Fruit fly (Drosophila melanogaster) whole organism, embryonic: Measurements from ENCODE around the gene CG17364.

Source experiments
- Asciz ChIP-seq: fragments of 200-800 bp; sonication (Bioruptor generic); optimal IDR thresholded peaks from 2 replicates; lab custom pipeline; 2017; ENCODE audit warnings: missing biosample characterization, mild to moderate bottlenecking, missing genetic modification characterization, missing genetic modification reagents
- Atf3 ChIP-seq: fragments of 200-800 bp; sonication (Bioruptor generic); optimal IDR thresholded peaks from 3 replicates; lab custom pipeline; 2016; ENCODE audit warnings: missing biosample characterization, missing genetic modification characterization
- B-H2 ChIP-seq: fragments of 200-800 bp; sonication (Bioruptor generic); optimal IDR thresholded peaks from 2 replicates; lab custom pipeline; 2018; ENCODE audit warnings: missing biosample characterization, mild to moderate bottlenecking, missing genetic modification characterization
- Bdp1 ChIP-seq: fragments of 200-800 bp; sonication (Bioruptor generic); optimal IDR thresholded peaks from 3 replicates; lab custom pipeline; 2016; ENCODE audit warnings: missing biosample characterization, missing genetic modification characterization
- Bteb2 ChIP-seq: fragments of 200-800 bp; sonication (Bioruptor generic); optimal IDR thresholded peaks from 2 replicates; lab custom pipeline; 2016; ENCODE audit warnings: missing biosample characterization, missing genetic modification characterization
- CG10209 ChIP-seq: fragments of 200-800 bp; sonication (Bioruptor generic); optimal IDR thresholded peaks from 3 replicates; lab custom pipeline; 2017; ENCODE audit warnings: missing biosample characterization, mild to moderate bottlenecking, missing genetic modification characterization, missing genetic modification reagents
- CG1024 ChIP-seq: fragments of 200-800 bp; sonication (Bioruptor generic); IDR thresholded peaks from 2 replicates; pipeline ENCODE4 v1.3.6; 2022; ENCODE audit warnings: missing biosample characterization, missing genetic modification characterization
- CG10431 ChIP-seq: fragments of 200-800 bp; sonication (Bioruptor generic); optimal IDR thresholded peaks from 3 replicates; lab custom pipeline; 2018; ENCODE audit warnings: missing biosample characterization, mild to moderate bottlenecking, missing genetic modification characterization
- CG10979 ChIP-seq: fragments of 200-800 bp; sonication (Bioruptor generic); optimal IDR thresholded peaks from 2 replicates; lab custom pipeline; 2018; ENCODE audit warnings: missing biosample characterization, mild to moderate bottlenecking, missing genetic modification characterization, moderate library complexity
- CG11093 ChIP-seq: fragments of 200-800 bp; sonication (Bioruptor generic); IDR thresholded peaks from 3 replicates; pipeline ENCODE4 v1.3.6; 2022; ENCODE audit warnings: missing biosample characterization, missing genetic modification characterization
- CG11456 ChIP-seq: fragments of 200-800 bp; sonication (Bioruptor generic); IDR thresholded peaks from 3 replicates; pipeline ENCODE4 v1.3.6; 2022; ENCODE audit warnings: missing biosample characterization, missing genetic modification characterization
- CG11695 ChIP-seq: fragments of 200-800 bp; sonication (Bioruptor generic); IDR thresholded peaks from 3 replicates; pipeline ENCODE4 v1.3.6; 2022; ENCODE audit warnings: missing biosample characterization, missing genetic modification characterization
- CG12155 ChIP-seq: fragments of 200-800 bp; sonication (Bioruptor generic); optimal IDR thresholded peaks from 3 replicates; lab custom pipeline; 2016; ENCODE audit warnings: missing biosample characterization, missing genetic modification characterization
- CG13287 ChIP-seq: fragments of 200-800 bp; sonication (Bioruptor generic); IDR thresholded peaks from 2 replicates; pipeline ENCODE4 v1.3.6; 2022; ENCODE audit warnings: missing biosample characterization, missing genetic modification characterization; ENCODE audit not compliant: partially characterized antibody
- CG17328 ChIP-seq: fragments of 200-800 bp; sonication (Bioruptor generic); IDR thresholded peaks from 2 replicates; pipeline ENCODE4 v1.3.6; 2022; ENCODE audit warnings: missing biosample characterization, missing genetic modification characterization
- CG2120 ChIP-seq: fragments of 200-800 bp; sonication (Bioruptor generic); optimal IDR thresholded peaks from 3 replicates; lab custom pipeline; 2016; ENCODE audit warnings: missing biosample characterization, missing genetic modification characterization
- CG2199 ChIP-seq: fragments of 200-800 bp; sonication (Bioruptor generic); IDR thresholded peaks from 3 replicates; pipeline ENCODE4 v1.3.6; 2022; ENCODE audit warnings: missing biosample characterization, missing genetic modification characterization
- CG34224 ChIP-seq: fragments of 200-800 bp; sonication (Bioruptor generic); IDR thresholded peaks from 3 replicates; pipeline ENCODE4 v1.3.6; 2022; ENCODE audit warnings: missing biosample characterization, missing genetic modification characterization; ENCODE audit not compliant: partially characterized antibody
- CG6654 ChIP-seq: fragments of 200-800 bp; sonication (Bioruptor generic); optimal IDR thresholded peaks from 2 replicates; lab custom pipeline; 2017; ENCODE audit warnings: missing biosample characterization, mild to moderate bottlenecking, missing genetic modification characterization
- CG8281 ChIP-seq: fragments of 200-800 bp; sonication (Bioruptor generic); optimal IDR thresholded peaks from 2 replicates; lab custom pipeline; 2018; ENCODE audit warnings: missing biosample characterization, mild to moderate bottlenecking, missing genetic modification characterization, moderate library complexity
- CG8765 ChIP-seq: fragments of 200-800 bp; sonication (Bioruptor generic); IDR thresholded peaks from 2 replicates; pipeline ENCODE4 v1.3.6; 2022; ENCODE audit warnings: missing biosample characterization, missing genetic modification characterization
- CHES-1-like ChIP-seq: fragments of 200-800 bp; sonication (Bioruptor generic); optimal IDR thresholded peaks from 2 replicates; lab custom pipeline; 2016; ENCODE audit warnings: missing biosample characterization, missing genetic modification characterization
- Chrac-16 ChIP-seq: fragments of 200-800 bp; sonication (Bioruptor generic); optimal IDR thresholded peaks from 3 replicates; lab custom pipeline; 2016; ENCODE audit warnings: missing biosample characterization, missing genetic modification characterization
- Deaf1 ChIP-seq: fragments of 200-800 bp; optimal IDR thresholded peaks from 3 replicates; lab custom pipeline; 2019; ENCODE audit warnings: missing biosample characterization, mild to moderate bottlenecking, missing genetic modification characterization, moderate library complexity
- Dip3 ChIP-seq: fragments of 200-800 bp; sonication (Bioruptor generic); optimal IDR thresholded peaks from 3 replicates; lab custom pipeline; 2016; ENCODE audit warnings: missing biosample characterization, missing genetic modification characterization
- Doc3 ChIP-seq: fragments of 200-800 bp; sonication (Bioruptor generic); IDR thresholded peaks from 3 replicates; pipeline ENCODE4 v1.3.6; 2022; ENCODE audit warnings: missing biosample characterization, missing genetic modification characterization; ENCODE audit not compliant: partially characterized antibody
- Dp ChIP-seq: fragments of 200-800 bp; sonication (Bioruptor generic); optimal IDR thresholded peaks from 2 replicates; lab custom pipeline; 2018; ENCODE audit warnings: missing biosample characterization, mild to moderate bottlenecking, missing genetic modification characterization, moderate library complexity
- Ets97D ChIP-seq: fragments of 200-800 bp; sonication (Bioruptor generic); optimal IDR thresholded peaks from 3 replicates; lab custom pipeline; 2016; ENCODE audit warnings: missing biosample characterization, missing genetic modification characterization
- H2.0 ChIP-seq: fragments of 200-800 bp; sonication (Bioruptor generic); IDR thresholded peaks from 2 replicates; pipeline ENCODE4 v1.3.6; 2022; ENCODE audit warnings: missing biosample characterization, missing genetic modification characterization
- HmgD ChIP-seq: fragments of 200-800 bp; sonication (Bioruptor generic); optimal IDR thresholded peaks from 3 replicates; lab custom pipeline; 2016; ENCODE audit warnings: missing biosample characterization, missing genetic modification characterization
- Hsf ChIP-seq: fragments of 200-800 bp; sonication (Bioruptor generic); optimal IDR thresholded peaks from 3 replicates; lab custom pipeline; 2016; ENCODE audit warnings: missing biosample characterization, missing genetic modification characterization
- Kr ChIP-seq: fragments of 200-800 bp; sonication (Bioruptor generic); optimal IDR thresholded peaks from 2 replicates; lab custom pipeline; 2017; ENCODE audit warnings: missing biosample characterization, mild to moderate bottlenecking, missing genetic modification characterization
- MESR4 ChIP-seq: fragments of 200-800 bp; sonication (Bioruptor generic); optimal IDR thresholded peaks from 2 replicates; lab custom pipeline; 2018; ENCODE audit warnings: missing biosample characterization, mild to moderate bottlenecking, missing genetic modification characterization, moderate library complexity
- Mes4 ChIP-seq: fragments of 200-800 bp; sonication (Bioruptor generic); optimal IDR thresholded peaks from 2 replicates; lab custom pipeline; 2016; ENCODE audit warnings: missing biosample characterization, missing genetic modification characterization
- NFAT ChIP-seq: fragments of 200-800 bp; sonication (Bioruptor generic); IDR thresholded peaks from 2 replicates; pipeline ENCODE4 v1.3.6; 2022; ENCODE audit warnings: missing biosample characterization, missing genetic modification characterization
- Neu2 ChIP-seq: fragments of 200-800 bp; sonication (Bioruptor generic); optimal IDR thresholded peaks from 3 replicates; lab custom pipeline; 2016; ENCODE audit warnings: missing biosample characterization, missing genetic modification characterization, borderline replicate concordance
- Pdp1 ChIP-seq, 2 experiments: fragments of 200-800 bp; sonication (Bioruptor generic); optimal IDR thresholded peaks; 3 replicates each; lab custom pipeline; 2016; ENCODE audit warnings: missing biosample characterization in 2 of 2, missing genetic modification characterization in 2 of 2, mild to moderate bottlenecking in 1 of 2, moderate library complexity in 1 of 2
- TFAM ChIP-seq: fragments of 200-800 bp; sonication (Bioruptor generic); optimal IDR thresholded peaks from 2 replicates; lab custom pipeline; 2017; ENCODE audit warnings: missing biosample characterization, missing genetic modification characterization, inconsistent platforms
- al ChIP-seq: fragments of 200-800 bp; sonication (Bioruptor generic); IDR thresholded peaks from 2 replicates; pipeline ENCODE4 v1.3.6; 2022; ENCODE audit warnings: missing biosample characterization, missing genetic modification characterization
- cato ChIP-seq: fragments of 200-800 bp; sonication (Bioruptor generic); optimal IDR thresholded peaks from 2 replicates; lab custom pipeline; 2016; ENCODE audit warnings: missing biosample characterization, missing genetic modification characterization, borderline replicate concordance
- dpn ChIP-seq, 2 experiments: fragments of 200-800 bp; sonication (Bioruptor generic); optimal IDR thresholded peaks; 3 replicates each; lab custom pipeline; 2016; ENCODE audit warnings: missing biosample characterization in 2 of 2, missing genetic modification characterization in 2 of 2
- gce ChIP-seq: fragments of 200-800 bp; sonication (Bioruptor generic); IDR thresholded peaks from 3 replicates; pipeline ENCODE4 v1.3.6; 2022; ENCODE audit warnings: missing biosample characterization, missing genetic modification characterization
- mirr ChIP-seq: fragments of 200-800 bp; sonication (Bioruptor generic); optimal IDR thresholded peaks from 3 replicates; lab custom pipeline; 2018; ENCODE audit warnings: missing biosample characterization, mild to moderate bottlenecking, missing genetic modification characterization
- ranshi ChIP-seq: fragments of 200-800 bp; sonication (Bioruptor generic); IDR thresholded peaks from 2 replicates; pipeline ENCODE4 v1.3.6; 2022; ENCODE audit warnings: missing biosample characterization, missing genetic modification characterization
- sc ChIP-seq, 3 experiments: fragments of >200 bp in 2 of 3; fragments of 200-800 bp in 1 of 3; sonication (Bioruptor generic) in 1 of 3; optimal IDR thresholded peaks; 2 replicates in 2 of 3; 3 replicates in 1 of 3; lab custom pipeline; 2017; ENCODE audit warnings: mild to moderate bottlenecking in 1 of 3, missing biosample characterization in 1 of 3, missing genetic modification characterization in 1 of 3, missing genetic modification reagents in 1 of 3
- seq ChIP-seq: fragments of 200-800 bp; sonication (Bioruptor generic); IDR thresholded peaks from 2 replicates; pipeline ENCODE4 v1.3.6; 2022; ENCODE audit warnings: missing biosample characterization, missing genetic modification characterization
- stwl ChIP-seq: fragments of 200-800 bp; sonication (Bioruptor generic); optimal IDR thresholded peaks from 3 replicates; lab custom pipeline; 2018; ENCODE audit warnings: missing biosample characterization, mild to moderate bottlenecking, missing genetic modification characterization, moderate library complexity
- tio ChIP-seq: fragments of 200-800 bp; sonication (Bioruptor generic); optimal IDR thresholded peaks from 2 replicates; lab custom pipeline; 2017; ENCODE audit warnings: missing biosample characterization, missing genetic modification characterization, inconsistent platforms
- usp ChIP-seq: fragments of >200 bp; optimal IDR thresholded peaks from 2 replicates; lab custom pipeline; 2017; ENCODE audit warnings: missing biosample characterization, missing genetic modification characterization
- wdn ChIP-seq: fragments of 200-800 bp; sonication (Bioruptor generic); IDR thresholded peaks from 2 replicates; pipeline ENCODE4 v1.3.6; 2022; ENCODE audit warnings: missing biosample characterization, missing genetic modification characterization

Gene CG17364

dm6 chr3L:13949440-13950066 is 43.6 kb downstream of the CG17364 start (continued):
- no peak for TF ChIP-seq sc (optimal IDR thresholded peaks at IDR 0.05; lab: Kevin White, UChicago)
- no peak for TF ChIP-seq sc (GFP tag; optimal IDR thresholded peaks at IDR 0.05; lab: Kevin White, UChicago)
- TF ChIP-seq Pdp1 (GFP tag; optimal IDR thresholded peaks at IDR 0.05; lab: Kevin White, UChicago) = peak in 1 of 2 experiments; percentile 90
- TF ChIP-seq Mes4 (GFP tag; lab: Kevin White, UChicago) = peak; percentile 4
- TF ChIP-seq Atf3 (GFP tag; lab: Kevin White, UChicago) = no peak
- TF ChIP-seq seq (GFP tag; lab: Robert Waterston, UW) = peak; percentile 45; the same call in 1 of the 2 replicates
- no peak for TF ChIP-seq CG10431 (GFP tag; lab: Kevin White, UChicago)
- no peak for TF ChIP-seq CG8281 (tag; lab: Kevin White, UChicago)
- TF ChIP-seq H2.0 (GFP tag; lab: Robert Waterston, UW) = no peak
- TF ChIP-seq Doc3 (GFP tag; lab: Robert Waterston, UW) = no peak
- TF ChIP-seq CG10979 (tag; lab: Kevin White, UChicago) = no peak
- TF ChIP-seq Dip3 (GFP tag; lab: Kevin White, UChicago) = no peak
- peak; percentile 9 for TF ChIP-seq CG10209
- no peak for TF ChIP-seq Ets97D (GFP tag; lab: Kevin White, UChicago)
- TF ChIP-seq dpn (GFP tag; optimal IDR thresholded peaks at IDR 0.05; lab: Kevin White, UChicago) = peak in 1 of 2 experiments; percentile 1
- no peak for TF ChIP-seq NFAT (GFP tag; lab: Robert Waterston, UW)
- TF ChIP-seq Bdp1 (GFP tag; lab: Kevin White, UChicago) = no peak
- no peak for TF ChIP-seq CG6654 (GFP tag; lab: Kevin White, UChicago)
- TF ChIP-seq CG2120 (GFP tag; lab: Kevin White, UChicago) = no peak
- TF ChIP-seq Kr (GFP tag; lab: Kevin White, UChicago) = no peak
- no peak for TF ChIP-seq CG11456 (GFP tag; lab: Robert Waterston, UW)
- TF ChIP-seq CG11093 (GFP tag; lab: Robert Waterston, UW) = no peak
- peak; percentile 50; the same call in 2 of the 3 replicates for TF ChIP-seq CG11695 (GFP tag; lab: Robert Waterston, UW)
- no peak for TF ChIP-seq cato (GFP tag; lab: Kevin White, UChicago)
- no peak for TF ChIP-seq Dp (GFP tag; lab: Kevin White, UChicago)
- peak; percentile 0 for TF ChIP-seq Chrac-16 (GFP tag; lab: Kevin White, UChicago)
- no peak for TF ChIP-seq CG1024 (GFP tag; lab: Robert Waterston, UW)
- TF ChIP-seq CG13287 (GFP tag; lab: Robert Waterston, UW) = no peak
- TF ChIP-seq Hsf (GFP tag; lab: Kevin White, UChicago) = peak; percentile 8
- no peak for TF ChIP-seq HmgD
- no peak for TF ChIP-seq mirr (GFP tag; lab: Kevin White, UChicago)
- TF ChIP-seq MESR4 (GFP tag; lab: Kevin White, UChicago) = no peak
- peak; percentile 23 for TF ChIP-seq tio
- no peak for TF ChIP-seq CG34224 (GFP tag; lab: Robert Waterston, UW)
- TF ChIP-seq CG12155 = no peak
- TF ChIP-seq al (GFP tag; lab: Robert Waterston, UW) = no peak
- peak; percentile 35; the same call in 1 of the 2 replicates for TF ChIP-seq ranshi
- TF ChIP-seq Neu2 (GFP tag; lab: Kevin White, UChicago) = no peak
- TF ChIP-seq Asciz (GFP tag; lab: Kevin White, UChicago) = no peak
- peak; percentile 16 for TF ChIP-seq CHES-1-like
- no peak for TF ChIP-seq Bteb2
- peak; percentile 44; the same call in 1 of the 2 replicates for TF ChIP-seq CG17328 (GFP tag; lab: Robert Waterston, UW)
- peak; percentile 84; the same call in 2 of the 3 replicates for TF ChIP-seq CG2199
- TF ChIP-seq B-H2 = no peak
- TF ChIP-seq usp = no peak
- no peak for TF ChIP-seq CG8765
- TF ChIP-seq Deaf1 (tag; lab: Kevin White, UChicago) = no peak
- no peak for TF ChIP-seq TFAM (GFP tag; lab: Kevin White, UChicago)
- no peak for TF ChIP-seq wdn (GFP tag; lab: Robert Waterston, UW)
- no peak for TF ChIP-seq gce (GFP tag; lab: Robert Waterston, UW)
- peak; percentile 47 for TF ChIP-seq stwl (tag; lab: Kevin White, UChicago)
